Worm (Caenorhabditis elegans) whole organism, late embryonic: Measurements from ENCODE around the gene F49C5.12.

Experiments used
- F13H6.1 ChIP-seq: sonication (generic microtip); optimal IDR thresholded peaks from 2 replicates; lab custom pipeline; 2016; ENCODE audit warnings: missing genetic modification characterization, missing compliant biosample characterization
- K02D7.2 ChIP-seq: sonication (generic microtip); optimal IDR thresholded peaks from 2 replicates; lab custom pipeline; 2017; ENCODE audit warnings: mild to moderate bottlenecking, missing genetic modification characterization, missing compliant biosample characterization
- K09A11.1 ChIP-seq: sonication (generic microtip); optimal IDR thresholded peaks from 2 replicates; lab custom pipeline; 2017; ENCODE audit warnings: antibody characterized with exemption, mild to moderate bottlenecking, missing genetic modification characterization, missing compliant biosample characterization; ENCODE audit not compliant: insufficient read depth
- T23F11.4 ChIP-seq: fragments of 200-800 bp; sonication (Bioruptor generic); optimal IDR thresholded peaks from 2 replicates; lab custom pipeline; 2018; ENCODE audit warnings: mild to moderate bottlenecking, missing genetic modification characterization, missing compliant biosample characterization
- Y22D7AL.16 ChIP-seq: sonication (generic microtip); optimal IDR thresholded peaks from 2 replicates; lab custom pipeline; 2016; ENCODE audit warnings: missing genetic modification characterization, missing compliant biosample characterization
- ceh-14 ChIP-seq: sonication (generic microtip); optimal IDR thresholded peaks from 2 replicates; lab custom pipeline; 2016; ENCODE audit warnings: missing genotype, missing genetic modification characterization, missing compliant biosample characterization
- ceh-19 ChIP-seq: fragments of 200-800 bp; sonication (Bioruptor generic); optimal IDR thresholded peaks from 2 replicates; lab custom pipeline; 2018; ENCODE audit warnings: mild to moderate bottlenecking, missing genetic modification characterization, missing compliant biosample characterization
- ceh-2 ChIP-seq: sonication (generic microtip); optimal IDR thresholded peaks from 2 replicates; lab custom pipeline; 2016; ENCODE audit warnings: missing genotype, missing genetic modification characterization, missing compliant biosample characterization
- ceh-24 ChIP-seq: sonication (generic microtip); optimal IDR thresholded peaks from 2 replicates; lab custom pipeline; 2016; ENCODE audit warnings: mild to moderate bottlenecking, missing genetic modification characterization, missing compliant biosample characterization
- ceh-30 ChIP-seq: fragments of 150-350 bp; optimal IDR thresholded peaks from 2 replicates; lab custom pipeline; 2014; ENCODE audit warnings: missing biosample characterization, missing genetic modification characterization
- ceh-34 ChIP-seq: sonication (generic microtip); optimal IDR thresholded peaks from 2 replicates; lab custom pipeline; 2016; ENCODE audit warnings: mild to moderate bottlenecking, missing genetic modification characterization, missing compliant biosample characterization
- ceh-45 ChIP-seq: fragments of 200-800 bp; sonication (Bioruptor generic); IDR thresholded peaks from 2 replicates; pipeline ENCODE4 v1.3.6; 2022; ENCODE audit warnings: missing genetic modification reagents, missing genetic modification characterization, missing compliant biosample characterization
- ceh-6 ChIP-seq: fragments of 200-800 bp; sonication (Bioruptor generic); optimal IDR thresholded peaks from 2 replicates; lab custom pipeline; 2018; ENCODE audit warnings: mild to moderate bottlenecking, missing genetic modification characterization, missing compliant biosample characterization
- ceh-9 ChIP-seq: sonication (generic microtip); optimal IDR thresholded peaks from 2 replicates; lab custom pipeline; 2016; ENCODE audit warnings: mild to moderate bottlenecking, missing genetic modification characterization, inconsistent platforms, missing compliant biosample characterization
- che-1 ChIP-seq: sonication (generic microtip); optimal IDR thresholded peaks from 2 replicates; lab custom pipeline; 2016; ENCODE audit warnings: mild to moderate bottlenecking, missing genetic modification characterization, missing compliant biosample characterization
- dmd-4 ChIP-seq: sonication (generic microtip); optimal IDR thresholded peaks from 2 replicates; lab custom pipeline; 2016; ENCODE audit warnings: borderline replicate concordance, missing genetic modification characterization, missing compliant biosample characterization
- elt-2 ChIP-seq: sonication (generic microtip); optimal IDR thresholded peaks from 2 replicates; lab custom pipeline; 2016; ENCODE audit warnings: missing genetic modification reagents, missing genetic modification characterization, missing compliant biosample characterization
- eyg-1 ChIP-seq: sonication (generic microtip); optimal IDR thresholded peaks from 2 replicates; lab custom pipeline; 2016; ENCODE audit warnings: missing genotype, missing genetic modification characterization, missing compliant biosample characterization
- fax-1 ChIP-seq: sonication (generic microtip); optimal IDR thresholded peaks from 2 replicates; lab custom pipeline; 2016; ENCODE audit warnings: missing genotype, missing genetic modification characterization, missing compliant biosample characterization
- fkh-10 ChIP-seq: fragments of 150-350 bp; optimal IDR thresholded peaks from 2 replicates; lab custom pipeline; 2014; ENCODE audit warnings: missing biosample characterization, missing genetic modification reagents, missing genetic modification characterization
- gmeb-2 ChIP-seq: sonication (generic microtip); optimal IDR thresholded peaks from 2 replicates; lab custom pipeline; 2016; ENCODE audit warnings: missing genetic modification characterization, inconsistent platforms, missing compliant biosample characterization
- hlh-13 ChIP-seq: fragments of 200-800 bp; sonication (Bioruptor generic); optimal IDR thresholded peaks from 2 replicates; lab custom pipeline; 2018; ENCODE audit warnings: mild to moderate bottlenecking, missing genetic modification characterization, missing compliant biosample characterization
- hlh-15 ChIP-seq: sonication (generic microtip); optimal IDR thresholded peaks from 2 replicates; lab custom pipeline; 2016; ENCODE audit warnings: missing genetic modification characterization, missing compliant biosample characterization
- hlh-6 ChIP-seq: sonication (generic microtip); optimal IDR thresholded peaks from 2 replicates; lab custom pipeline; 2016; ENCODE audit warnings: missing genotype, missing genetic modification characterization, missing compliant biosample characterization
- lim-6 ChIP-seq: sonication (generic microtip); optimal IDR thresholded peaks from 2 replicates; lab custom pipeline; 2016; ENCODE audit warnings: missing genetic modification characterization, missing compliant biosample characterization
- lin-11 ChIP-seq: fragments of 200-800 bp; sonication (Bioruptor generic); optimal IDR thresholded peaks from 2 replicates; lab custom pipeline; 2018; ENCODE audit warnings: mild to moderate bottlenecking, missing genetic modification characterization, missing compliant biosample characterization
- madf-2 ChIP-seq: sonication (generic microtip); optimal IDR thresholded peaks from 2 replicates; lab custom pipeline; 2017; ENCODE audit warnings: missing genetic modification characterization, missing compliant biosample characterization
- mec-3 ChIP-seq: sonication (generic microtip); optimal IDR thresholded peaks from 2 replicates; lab custom pipeline; 2016; ENCODE audit warnings: borderline replicate concordance, missing genetic modification characterization, missing compliant biosample characterization
- nfya-1 ChIP-seq: sonication (generic microtip); optimal IDR thresholded peaks from 2 replicates; lab custom pipeline; 2017; ENCODE audit warnings: missing genetic modification characterization, mild to moderate bottlenecking, missing compliant biosample characterization, antibody characterized with exemption, moderate library complexity
- nhr-11 ChIP-seq: fragments of 150-350 bp; optimal IDR thresholded peaks from 2 replicates; lab custom pipeline; 2014; ENCODE audit warnings: missing biosample characterization, missing genetic modification characterization
- nhr-232 ChIP-seq: sonication (generic microtip); optimal IDR thresholded peaks from 2 replicates; lab custom pipeline; 2016; ENCODE audit warnings: missing genetic modification characterization, missing compliant biosample characterization
- npax-4 ChIP-seq: sonication (generic microtip); optimal IDR thresholded peaks from 2 replicates; lab custom pipeline; 2016; ENCODE audit warnings: missing genetic modification characterization, missing compliant biosample characterization
- pag-3 ChIP-seq: sonication (generic microtip); optimal IDR thresholded peaks from 2 replicates; lab custom pipeline; 2016; ENCODE audit warnings: missing compliant biosample characterization, missing genetic modification characterization, borderline replicate concordance
- pat-9 ChIP-seq: fragments of 200-800 bp; sonication (Bioruptor generic); optimal IDR thresholded peaks from 2 replicates; lab custom pipeline; 2018; ENCODE audit warnings: mild to moderate bottlenecking, missing genetic modification characterization, moderate library complexity, missing compliant biosample characterization
- pax-1 ChIP-seq: fragments of 150-350 bp; optimal IDR thresholded peaks from 2 replicates; lab custom pipeline; 2014; ENCODE audit warnings: missing biosample characterization, missing genetic modification characterization
- pqm-1 ChIP-seq: sonication (generic microtip); optimal IDR thresholded peaks from 2 replicates; lab custom pipeline; 2016; ENCODE audit warnings: missing genetic modification characterization, missing compliant biosample characterization
- pros-1 ChIP-seq: fragments of 150-350 bp; optimal IDR thresholded peaks from 2 replicates; lab custom pipeline; 2014; ENCODE audit warnings: missing biosample characterization, missing genetic modification reagents, missing genetic modification characterization
- ref-2 ChIP-seq: sonication (generic microtip); optimal IDR thresholded peaks from 2 replicates; lab custom pipeline; 2016; ENCODE audit warnings: missing genetic modification characterization, missing compliant biosample characterization
- sdc-2 ChIP-seq: sonication (generic microtip); optimal IDR thresholded peaks from 2 replicates; lab custom pipeline; 2016; ENCODE audit warnings: missing genotype, missing genetic modification characterization, missing compliant biosample characterization
- tbx-2 ChIP-seq: sonication (generic microtip); optimal IDR thresholded peaks from 2 replicates; lab custom pipeline; 2016; ENCODE audit warnings: missing genetic modification characterization, missing compliant biosample characterization
- tbx-7 ChIP-seq: sonication (generic microtip); optimal IDR thresholded peaks from 2 replicates; lab custom pipeline; 2016; ENCODE audit warnings: missing genotype, missing genetic modification characterization, missing compliant biosample characterization
- ttx-3 ChIP-seq: sonication (generic microtip); optimal IDR thresholded peaks from 2 replicates; lab custom pipeline; 2016; ENCODE audit warnings: missing genetic modification reagents, missing genetic modification characterization, missing compliant biosample characterization
- unc-3 ChIP-seq, 2 experiments: fragments of 200-800 bp in 1 of 2; sonication (Bioruptor generic) in 1 of 2; sonication (generic microtip) in 1 of 2; conservative IDR thresholded peaks in 1 of 2; optimal IDR thresholded peaks in 1 of 2; 2 replicates each; pipeline versions ENCODE4 v1.3.6 to Lab custom; 2016 to 2022; ENCODE audit warnings: missing compliant biosample characterization in 2 of 2, missing genetic modification characterization in 2 of 2, missing genetic modification reagents in 1 of 2
- unc-86 ChIP-seq: sonication (generic microtip); optimal IDR thresholded peaks from 2 replicates; lab custom pipeline; 2016; ENCODE audit warnings: missing genetic modification characterization, missing compliant biosample characterization
- zip-5 ChIP-seq: sonication (generic microtip); optimal IDR thresholded peaks from 2 replicates; lab custom pipeline; 2016; ENCODE audit warnings: missing genetic modification characterization, missing compliant biosample characterization

The F49C5.12 gene

DNA sequence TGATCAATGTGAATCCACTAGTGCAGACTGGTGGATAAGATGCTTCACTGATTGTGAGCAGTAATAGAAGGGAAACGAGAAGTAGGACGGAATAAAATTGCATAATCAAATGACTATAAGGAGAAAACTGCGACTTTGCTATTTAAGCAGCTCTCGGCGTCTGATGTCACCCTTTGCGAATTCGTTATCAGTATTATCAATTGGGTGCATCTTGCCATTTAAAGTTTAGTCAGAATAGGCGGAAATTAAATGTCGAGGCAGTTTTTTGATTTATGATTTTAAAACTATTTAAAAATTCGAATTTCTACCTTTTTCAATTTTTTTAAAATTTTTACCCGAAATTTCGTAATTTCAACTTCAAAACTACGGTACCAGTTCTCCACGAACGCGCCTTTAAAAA, 20.8 kb upstream of the F49C5.12 start, which contains the start of gene clec-4:
TSS of gene clec-4 (minus strand) at position 162 of the 400 bp plus-strand sequence.
- no peak for TF ChIP-seq ceh-6 (GFP tag; lab: Kevin White, UChicago)
- no peak for TF ChIP-seq pqm-1 (tag; lab: Kevin White, UChicago)
- TF ChIP-seq lin-11: no peak
- no peak for TF ChIP-seq dmd-4 (tag; lab: Kevin White, UChicago)
- TF ChIP-seq tbx-7 (tag; lab: Kevin White, UChicago): no peak
- TF ChIP-seq Y22D7AL.16 (tag; lab: Kevin White, UChicago): no peak

DNA sequence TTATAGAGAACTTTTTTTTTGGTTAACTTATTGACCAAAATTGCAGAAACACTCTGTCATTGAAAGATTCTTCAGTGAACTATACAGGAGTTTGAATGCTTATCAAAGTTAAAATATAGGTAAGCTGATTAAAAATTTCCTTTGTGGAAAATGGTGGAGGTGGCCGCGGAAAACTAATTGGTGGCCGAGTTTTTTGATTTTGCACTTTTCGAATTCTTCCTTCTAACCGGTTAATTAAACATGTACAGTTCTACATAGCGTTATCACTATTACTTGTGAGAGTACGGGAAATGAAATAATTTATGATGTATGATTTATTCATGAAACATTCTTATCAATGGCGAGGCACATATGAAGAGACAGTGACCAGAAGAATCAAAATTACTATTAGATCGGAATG, 17.6 kb upstream of the F49C5.12 start, which contains the start of gene clec-8:
TSS of gene clec-8 (minus strand) at position 308 of the 400 bp plus-strand sequence.
- TF ChIP-seq ceh-9 (tag; lab: Kevin White, UChicago) (no peak), unc-86 (tag; lab: Kevin White, UChicago) (no peak), lim-6 (no peak), ceh-19 (GFP tag; lab: Kevin White, UChicago) (no peak), ceh-24 (no peak), npax-4 (no peak), pax-1 (tag; lab: Kevin White, UChicago) (no peak), ceh-14 (tag; lab: Kevin White, UChicago) (no peak), ttx-3 (no peak), K09A11.1 (no peak), eyg-1 (tag; lab: Kevin White, UChicago) (no peak), gmeb-2 (no peak), ceh-45 (GFP tag; lab: Robert Waterston, UW) (no peak), ceh-30 (tag; lab: Kevin White, UChicago) (no peak), fkh-10 (GFP tag; lab: Kevin White, UChicago) (no peak), T23F11.4 (GFP tag; lab: Kevin White, UChicago) (no peak), ceh-2 (tag; lab: Kevin White, UChicago) (no peak), tbx-2 (no peak), nhr-11 (tag; lab: Kevin White, UChicago) (no peak)
- TF ChIP-seq, all 69 proteins: peak for 0

DNA sequence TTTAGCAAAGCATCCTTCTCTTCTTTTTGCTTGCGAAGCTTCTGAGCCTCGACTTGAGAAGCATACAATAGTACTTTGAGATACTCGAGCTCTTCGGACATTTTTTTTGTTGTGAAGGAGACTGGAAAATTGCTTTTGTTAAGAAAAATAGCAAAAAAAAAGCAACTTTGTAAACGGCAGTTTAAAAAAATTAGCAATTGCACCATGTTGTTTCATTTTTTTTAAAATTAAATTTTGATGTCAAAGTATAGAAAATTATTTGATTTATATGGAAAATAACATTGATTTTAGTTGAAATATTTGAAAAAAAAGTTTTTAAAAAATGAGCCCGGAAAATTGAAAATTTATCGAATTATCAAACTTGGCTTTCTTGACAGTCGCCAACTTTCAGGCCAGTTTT, 14.6 kb upstream of the F49C5.12 start, which contains the start of gene Y38E10A.3:
TSS of gene Y38E10A.3 (minus strand) at position 101 of the 400 bp plus-strand sequence.
- no peak for TF ChIP-seq pat-9 (tag; lab: Kevin White, UChicago)
- TF ChIP-seq hlh-6: no peak
- no peak for TF ChIP-seq nfya-1
- no peak for TF ChIP-seq nhr-232 (tag; lab: Kevin White, UChicago)
- no peak for TF ChIP-seq unc-3 (GFP tag; conservative IDR thresholded peaks at IDR 0.05; lab: Robert Waterston, UW)
- no peak for TF ChIP-seq unc-3 (tag; optimal IDR thresholded peaks at IDR 0.05; lab: Kevin White, UChicago)
- no peak for TF ChIP-seq nhr-11 (tag; lab: Kevin White, UChicago)
- no peak for TF ChIP-seq hlh-13 (GFP tag; lab: Kevin White, UChicago)
- no peak for TF ChIP-seq K02D7.2 (tag; lab: Kevin White, UChicago)
- TF ChIP-seq ceh-14 (tag; lab: Kevin White, UChicago): no peak
- no peak for TF ChIP-seq pros-1 (tag; lab: Kevin White, UChicago)
- no peak for TF ChIP-seq madf-2 (tag; lab: Kevin White, UChicago)
- no peak for TF ChIP-seq ceh-34 (tag; lab: Kevin White, UChicago)

DNA sequence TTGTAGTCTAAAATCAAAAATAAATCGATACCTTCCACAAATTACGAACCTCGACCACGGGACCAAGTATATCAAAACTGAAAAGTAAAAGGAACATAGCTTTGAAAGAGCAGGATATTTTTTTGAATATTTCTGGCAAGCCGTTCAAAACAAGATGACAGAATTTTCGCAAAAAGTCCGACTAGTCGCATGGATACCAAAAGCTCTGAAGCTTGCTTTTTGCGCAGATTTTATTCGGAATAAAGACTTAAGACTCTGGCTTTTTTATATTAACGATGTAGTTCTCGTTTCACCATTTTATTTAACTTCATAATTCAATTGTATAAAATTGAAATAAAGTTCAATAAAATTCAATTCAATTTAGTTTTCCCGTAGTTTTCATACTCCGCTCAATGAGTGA, 13.4 kb upstream of the F49C5.12 start, which contains the start of gene Y38E10A.2:
TSS of gene Y38E10A.2 (minus strand) at position 101 of the 400 bp plus-strand sequence.
- TF ChIP-seq tbx-7 (tag; lab: Kevin White, UChicago): no peak
- no peak for TF ChIP-seq ref-2
- TF ChIP-seq ceh-9 (tag; lab: Kevin White, UChicago): no peak
- TF ChIP-seq hlh-15 (tag; lab: Kevin White, UChicago): no peak
- no peak for TF ChIP-seq ttx-3
- no peak for TF ChIP-seq che-1 (tag; lab: Kevin White, UChicago)
- no peak for TF ChIP-seq fkh-10 (GFP tag; lab: Kevin White, UChicago)
- TF ChIP-seq fax-1: no peak
- no peak for TF ChIP-seq elt-2 (tag; lab: Kevin White, UChicago)
- TF ChIP-seq pat-9 (tag; lab: Kevin White, UChicago): no peak
- no peak for TF ChIP-seq zip-5 (tag; lab: Kevin White, UChicago)
- no peak for TF ChIP-seq tbx-2
- no peak for TF ChIP-seq nhr-11 (tag; lab: Kevin White, UChicago)
- TF ChIP-seq pag-3: no peak
- TF ChIP-seq mec-3 (tag; lab: Kevin White, UChicago): no peak
- no peak for TF ChIP-seq nhr-232 (tag; lab: Kevin White, UChicago)
- no peak for TF ChIP-seq F13H6.1 (tag; lab: Kevin White, UChicago)
- TF ChIP-seq sdc-2: no peak
- TF ChIP-seq dmd-4 (tag; lab: Kevin White, UChicago): no peak
